Worm (Caenorhabditis elegans) whole organism, late embryonic: ENCODE measurements around the gene asd-1.

Experiments
- ama-1 ChIP-seq: fragments of 150-350 bp; optimal IDR thresholded peaks from 2 replicates; lab custom pipeline; 2014
- ceh-14 ChIP-seq: sonication (generic microtip); optimal IDR thresholded peaks from 2 replicates; lab custom pipeline; 2016; ENCODE audit warnings: missing genotype, missing genetic modification characterization, missing compliant biosample characterization
- ceh-18 ChIP-seq: sonication (generic microtip); optimal IDR thresholded peaks from 2 replicates; lab custom pipeline; 2016; ENCODE audit warnings: missing genetic modification characterization, missing compliant biosample characterization
- ceh-22 ChIP-seq: sonication (generic microtip); optimal IDR thresholded peaks from 2 replicates; lab custom pipeline; 2017; ENCODE audit warnings: missing biosample characterization, missing genetic modification characterization
- ceh-24 ChIP-seq: sonication (generic microtip); optimal IDR thresholded peaks from 2 replicates; lab custom pipeline; 2016; ENCODE audit warnings: mild to moderate bottlenecking, missing genetic modification characterization, missing compliant biosample characterization
- gmeb-2 ChIP-seq: sonication (generic microtip); optimal IDR thresholded peaks from 2 replicates; lab custom pipeline; 2016; ENCODE audit warnings: missing genetic modification characterization, inconsistent platforms, missing compliant biosample characterization
- hlh-30 ChIP-seq: sonication (generic microtip); optimal IDR thresholded peaks from 2 replicates; lab custom pipeline; 2017; ENCODE audit warnings: antibody characterized with exemption, missing genetic modification characterization, missing compliant biosample characterization; ENCODE audit not compliant: insufficient read depth
- nhr-11 ChIP-seq: fragments of 150-350 bp; optimal IDR thresholded peaks from 2 replicates; lab custom pipeline; 2014; ENCODE audit warnings: missing biosample characterization, missing genetic modification characterization
- pros-1 ChIP-seq: fragments of 150-350 bp; optimal IDR thresholded peaks from 2 replicates; lab custom pipeline; 2014; ENCODE audit warnings: missing biosample characterization, missing genetic modification reagents, missing genetic modification characterization
- zip-5 ChIP-seq: sonication (generic microtip); optimal IDR thresholded peaks from 2 replicates; lab custom pipeline; 2016; ENCODE audit warnings: missing genetic modification characterization, missing compliant biosample characterization
- ztf-16 ChIP-seq: sonication (generic microtip); optimal IDR thresholded peaks from 2 replicates; lab custom pipeline; 2017; ENCODE audit warnings: missing genetic modification characterization, missing compliant biosample characterization

ce11 chrIII:4240126-4240525 lies 43.0 kb downstream of the asd-1 start:
- TF ChIP-seq gmeb-2 (tag; lab: Kevin White, UChicago), result no peak
- TF ChIP-seq ztf-16 (tag; lab: Kevin White, UChicago), result no peak
- TF ChIP-seq hlh-30 (tag; lab: Kevin White, UChicago), result no peak
- TF ChIP-seq ceh-24 (tag; lab: Kevin White, UChicago), result no peak
- no peak for TF ChIP-seq ceh-14
- no peak for TF ChIP-seq ama-1
- TF ChIP-seq nhr-11, result no peak
- no peak for TF ChIP-seq pros-1 (tag; lab: Kevin White, UChicago)
- no peak for TF ChIP-seq zip-5 (tag; lab: Kevin White, UChicago)
- TF ChIP-seq ceh-18, result no peak
- TF ChIP-seq ceh-22 (tag; lab: Kevin White, UChicago), result no peak
